Fruit fly (Drosophila melanogaster) whole organism, embryonic: ENCODE data around the gene CG6901.

Experiments
- Awh ChIP-seq: fragments of 200-800 bp; sonication (Bioruptor generic); IDR thresholded peaks from 2 replicates; pipeline ENCODE4, ENCODE4 v1.3.6; 2022; ENCODE audit warnings: missing biosample characterization, missing genetic modification characterization
- Bgb ChIP-seq: fragments of 200-800 bp; sonication (Bioruptor generic); IDR thresholded peaks from 2 replicates; pipeline ENCODE4 v1.3.6; 2022; ENCODE audit warnings: missing biosample characterization, missing genetic modification characterization; ENCODE audit not compliant: partially characterized antibody
- CG10959 ChIP-seq: fragments of 200-800 bp; sonication (Bioruptor generic); IDR thresholded peaks from 2 replicates; pipeline ENCODE4 v1.3.6; 2022; ENCODE audit warnings: missing biosample characterization, missing genetic modification characterization
- CG10979 ChIP-seq: fragments of 200-800 bp; sonication (Bioruptor generic); optimal IDR thresholded peaks from 2 replicates; lab custom pipeline; 2018; ENCODE audit warnings: missing biosample characterization, mild to moderate bottlenecking, missing genetic modification characterization, moderate library complexity
- CG11093 ChIP-seq: fragments of 200-800 bp; sonication (Bioruptor generic); IDR thresholded peaks from 3 replicates; pipeline ENCODE4 v1.3.6; 2022; ENCODE audit warnings: missing biosample characterization, missing genetic modification characterization
- CG11560 ChIP-seq: fragments of 200-800 bp; sonication (Bioruptor generic); IDR thresholded peaks from 3 replicates; pipeline ENCODE4 v1.3.6; 2022; ENCODE audit warnings: missing biosample characterization, missing genetic modification characterization
- CG12744 ChIP-seq: fragments of 200-800 bp; sonication (Bioruptor generic); optimal IDR thresholded peaks from 2 replicates; lab custom pipeline; 2016; ENCODE audit warnings: missing biosample characterization, missing genetic modification characterization
- CG14050 ChIP-seq: fragments of 200-800 bp; sonication (Bioruptor generic); IDR thresholded peaks from 3 replicates; pipeline ENCODE4 v1.3.6; 2022; ENCODE audit warnings: missing biosample characterization, missing genetic modification characterization
- CG14667 ChIP-seq: fragments of 200-800 bp; sonication (Bioruptor generic); IDR thresholded peaks from 2 replicates; pipeline ENCODE4 v1.3.6; 2022; ENCODE audit warnings: missing biosample characterization, missing genetic modification characterization
- CG15269 ChIP-seq: fragments of 200-800 bp; sonication (Bioruptor generic); optimal IDR thresholded peaks from 2 replicates; lab custom pipeline; 2018; ENCODE audit warnings: missing biosample characterization, mild to moderate bottlenecking, missing genetic modification characterization, moderate library complexity
- CG18764 ChIP-seq: fragments of 200-800 bp; sonication (Bioruptor generic); optimal IDR thresholded peaks from 3 replicates; lab custom pipeline; 2016; ENCODE audit warnings: missing biosample characterization, missing genetic modification characterization
- CG33213 ChIP-seq: fragments of 200-800 bp; sonication (Bioruptor generic); optimal IDR thresholded peaks from 3 replicates; lab custom pipeline; 2016; ENCODE audit warnings: missing biosample characterization, missing genetic modification characterization
- CG4730 ChIP-seq: fragments of 200-800 bp; sonication (Bioruptor generic); IDR thresholded peaks from 2 replicates; pipeline ENCODE4 v1.3.6; 2022; ENCODE audit warnings: missing biosample characterization, missing genetic modification characterization
- CG4854 ChIP-seq: fragments of 200-800 bp; sonication (Bioruptor generic); optimal IDR thresholded peaks from 2 replicates; lab custom pipeline; 2016; ENCODE audit warnings: missing biosample characterization, missing genetic modification characterization, inconsistent platforms
- CG7745 ChIP-seq: fragments of 200-800 bp; sonication (Bioruptor generic); optimal IDR thresholded peaks from 2 replicates; lab custom pipeline; 2018; ENCODE audit warnings: missing biosample characterization, mild to moderate bottlenecking, missing genetic modification characterization, moderate library complexity
- CG7839 ChIP-seq: fragments of 200-800 bp; sonication (Bioruptor generic); optimal IDR thresholded peaks from 3 replicates; lab custom pipeline; 2018; ENCODE audit warnings: missing biosample characterization, mild to moderate bottlenecking, missing genetic modification characterization, moderate library complexity
- CG7987 ChIP-seq: fragments of 200-800 bp; sonication (Bioruptor generic); optimal IDR thresholded peaks from 2 replicates; lab custom pipeline; 2018; ENCODE audit warnings: missing biosample characterization, mild to moderate bottlenecking, missing genetic modification characterization, moderate library complexity
- CG8359 ChIP-seq: fragments of 200-800 bp; sonication (Bioruptor generic); optimal IDR thresholded peaks from 2 replicates; lab custom pipeline; 2017; ENCODE audit warnings: missing biosample characterization, mild to moderate bottlenecking, missing genetic modification characterization, borderline replicate concordance
- CG8478 ChIP-seq: fragments of >200 bp; optimal IDR thresholded peaks from 2 replicates; lab custom pipeline; 2018
- CG8765 ChIP-seq: fragments of 200-800 bp; sonication (Bioruptor generic); IDR thresholded peaks from 2 replicates; pipeline ENCODE4 v1.3.6; 2022; ENCODE audit warnings: missing biosample characterization, missing genetic modification characterization
- CG8924 ChIP-seq: fragments of 200-800 bp; optimal IDR thresholded peaks from 3 replicates; lab custom pipeline; 2019; ENCODE audit warnings: missing biosample characterization, mild to moderate bottlenecking, missing genetic modification characterization, moderate library complexity
- CG9215 ChIP-seq: fragments of 200-800 bp; sonication (Bioruptor generic); IDR thresholded peaks from 2 replicates; pipeline ENCODE4 v1.3.6; 2022; ENCODE audit warnings: missing biosample characterization, missing genetic modification characterization
- CG9932 ChIP-seq: fragments of 200-800 bp; sonication (Bioruptor generic); IDR thresholded peaks from 2 replicates; pipeline ENCODE4 v1.3.6; 2022; ENCODE audit warnings: missing biosample characterization, missing genetic modification characterization
- Dp ChIP-seq: fragments of 200-800 bp; sonication (Bioruptor generic); optimal IDR thresholded peaks from 2 replicates; lab custom pipeline; 2018; ENCODE audit warnings: missing biosample characterization, mild to moderate bottlenecking, missing genetic modification characterization, moderate library complexity
- Dref ChIP-seq: fragments of 200-800 bp; sonication (Bioruptor generic); IDR thresholded peaks from 2 replicates; pipeline ENCODE4 v1.3.6; 2022; ENCODE audit warnings: missing biosample characterization, missing genetic modification characterization
- HLH4C ChIP-seq: fragments of 200-800 bp; sonication (Bioruptor generic); IDR thresholded peaks from 3 replicates; pipeline ENCODE4 v1.3.6; 2022; ENCODE audit warnings: missing biosample characterization, missing genetic modification characterization; ENCODE audit not compliant: partially characterized antibody
- HmgZ ChIP-seq: fragments of 200-800 bp; sonication (Bioruptor generic); optimal IDR thresholded peaks from 2 replicates; lab custom pipeline; 2018; ENCODE audit warnings: missing biosample characterization, mild to moderate bottlenecking, missing genetic modification characterization
- Hr51 ChIP-seq, 2 experiments: fragments of 200-800 bp; sonication (Bioruptor generic); optimal IDR thresholded peaks; 2 replicates in 1 of 2; 3 replicates in 1 of 2; lab custom pipeline; 2016 to 2018; ENCODE audit warnings: missing biosample characterization in 2 of 2, missing genetic modification characterization in 2 of 2, mild to moderate bottlenecking in 1 of 2, moderate library complexity in 1 of 2
- Optix ChIP-seq: fragments of 200-800 bp; sonication (Bioruptor generic); IDR thresholded peaks from 3 replicates; pipeline ENCODE4 v1.3.6; 2022; ENCODE audit warnings: missing biosample characterization, missing genetic modification characterization
- Side ChIP-seq: fragments of 200-800 bp; sonication (Bioruptor generic); optimal IDR thresholded peaks from 2 replicates; lab custom pipeline; 2016; ENCODE audit warnings: missing biosample characterization, missing genetic modification characterization
- Six4 ChIP-seq: fragments of 200-800 bp; sonication (Bioruptor generic); optimal IDR thresholded peaks from 2 replicates; lab custom pipeline; 2016; ENCODE audit warnings: missing biosample characterization, missing genetic modification characterization
- Ssrp ChIP-seq: fragments of 200-800 bp; sonication (Bioruptor generic); optimal IDR thresholded peaks from 2 replicates; lab custom pipeline; 2018; ENCODE audit warnings: missing biosample characterization, mild to moderate bottlenecking, missing genetic modification characterization, moderate library complexity
- Taf1 ChIP-seq: fragments of 200-800 bp; sonication (Bioruptor generic); IDR thresholded peaks from 2 replicates; pipeline ENCODE4 v1.3.6; 2022; ENCODE audit warnings: missing biosample characterization, missing genetic modification characterization
- ara ChIP-seq: fragments of 200-800 bp; sonication (Bioruptor generic); IDR thresholded peaks from 2 replicates; pipeline ENCODE4 v1.3.6; 2022; ENCODE audit warnings: missing biosample characterization, missing genetic modification characterization
- bowl ChIP-seq: fragments of 200-800 bp; sonication (Bioruptor generic); IDR thresholded peaks from 2 replicates; pipeline ENCODE4 v1.3.6; 2022; ENCODE audit warnings: missing biosample characterization, missing genetic modification characterization
- btn ChIP-seq: fragments of 200-800 bp; sonication (Bioruptor generic); optimal IDR thresholded peaks from 2 replicates; lab custom pipeline; 2016; ENCODE audit warnings: missing biosample characterization, missing genetic modification characterization
- cad ChIP-seq: fragments of >200 bp; optimal IDR thresholded peaks from 2 replicates; lab custom pipeline; 2017; ENCODE audit warnings: missing biosample characterization, missing genetic modification characterization
- caup ChIP-seq: fragments of 200-800 bp; sonication (Bioruptor generic); optimal IDR thresholded peaks from 3 replicates; lab custom pipeline; 2017; ENCODE audit warnings: missing biosample characterization, mild to moderate bottlenecking, missing genetic modification characterization, moderate library complexity; ENCODE audit not compliant: severe bottlenecking
- ci ChIP-seq: fragments of 200-800 bp; sonication (Bioruptor generic); IDR thresholded peaks from 3 replicates; pipeline ENCODE4 v1.3.6; 2022; ENCODE audit warnings: missing biosample characterization, missing genetic modification characterization
- croc ChIP-seq: fragments of 200-800 bp; sonication (Bioruptor generic); conservative IDR thresholded peaks from 3 replicates; pipeline ENCODE4 v1.3.6; 2022; ENCODE audit warnings: missing biosample characterization, missing genetic modification characterization
- dimm ChIP-seq: fragments of 200-800 bp; sonication (Bioruptor generic); IDR thresholded peaks from 2 replicates; pipeline ENCODE4 v1.3.6; 2022; ENCODE audit warnings: missing biosample characterization, missing genetic modification characterization
- esg ChIP-seq: fragments of 200-800 bp; sonication (Bioruptor generic); conservative IDR thresholded peaks from 2 replicates; pipeline ENCODE4 v1.3.6; 2022; ENCODE audit warnings: missing biosample characterization, missing genetic modification characterization
- fd64A ChIP-seq: fragments of 200-800 bp; sonication (Bioruptor generic); optimal IDR thresholded peaks from 3 replicates; lab custom pipeline; 2018; ENCODE audit warnings: missing biosample characterization, mild to moderate bottlenecking, missing genetic modification characterization
- fru ChIP-seq: fragments of >200 bp; optimal IDR thresholded peaks from 2 replicates; lab custom pipeline; 2017
- grau ChIP-seq: fragments of 200-800 bp; optimal IDR thresholded peaks from 3 replicates; lab custom pipeline; 2019; ENCODE audit warnings: missing biosample characterization, mild to moderate bottlenecking, missing genetic modification characterization, moderate library complexity
- gro ChIP-seq: fragments of 200-800 bp; sonication (Bioruptor generic); optimal IDR thresholded peaks from 2 replicates; lab custom pipeline; 2016; ENCODE audit warnings: missing biosample characterization, missing genetic modification characterization
- slbo ChIP-seq: fragments of 200-800 bp; sonication (Bioruptor generic); IDR thresholded peaks from 2 replicates; pipeline ENCODE4 v1.3.6; 2022; ENCODE audit warnings: missing biosample characterization, missing genetic modification characterization
- toy ChIP-seq: fragments of 200-800 bp; sonication (Bioruptor generic); IDR thresholded peaks from 2 replicates; pipeline ENCODE4 v1.3.6; 2022; ENCODE audit warnings: missing biosample characterization, missing genetic modification characterization
- trem ChIP-seq: fragments of 200-800 bp; optimal IDR thresholded peaks from 3 replicates; lab custom pipeline; 2019; ENCODE audit warnings: missing biosample characterization, mild to moderate bottlenecking, missing genetic modification characterization, moderate library complexity
- unpg ChIP-seq: fragments of 200-800 bp; sonication (Bioruptor generic); optimal IDR thresholded peaks from 3 replicates; lab custom pipeline; 2018; ENCODE audit warnings: missing biosample characterization, mild to moderate bottlenecking, missing genetic modification characterization, moderate library complexity
- vnd ChIP-seq: fragments of 200-800 bp; sonication (Bioruptor generic); IDR thresholded peaks from 3 replicates; pipeline ENCODE4 v1.3.6; 2022; ENCODE audit warnings: missing biosample characterization, missing genetic modification characterization; ENCODE audit not compliant: partially characterized antibody
- zf30C ChIP-seq: fragments of 200-800 bp; sonication (Bioruptor generic); optimal IDR thresholded peaks from 3 replicates; lab custom pipeline; 2018; ENCODE audit warnings: missing biosample characterization, mild to moderate bottlenecking, missing genetic modification characterization
- zfh2 ChIP-seq: fragments of 200-800 bp; sonication (Bioruptor generic); optimal IDR thresholded peaks from 2 replicates; lab custom pipeline; 2016; ENCODE audit warnings: missing biosample characterization, missing genetic modification characterization

The CG6901 gene

DNA sequence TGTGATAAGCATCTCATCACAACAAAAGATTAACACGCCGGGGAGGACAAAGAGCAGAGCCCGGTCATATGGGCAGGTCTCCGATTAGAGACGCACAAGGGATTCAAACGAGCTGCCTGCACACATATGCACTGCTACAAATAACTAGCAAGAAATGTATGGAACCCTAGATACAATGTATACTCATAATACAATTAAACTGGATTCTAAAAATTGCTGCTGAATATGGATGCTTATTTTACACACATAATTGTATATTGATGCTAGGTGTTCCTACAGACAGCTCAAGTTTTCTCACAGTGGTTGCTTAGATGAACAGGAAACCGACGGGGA lies 13.8 kb downstream of the CG6901 start (continued):
- no peak for TF ChIP-seq CG7987 (GFP tag; lab: Kevin White, UChicago)
- no peak for TF ChIP-seq gro
- peak; percentile 76 for TF ChIP-seq CG8924 (tag; lab: Kevin White, UChicago)
- no peak for TF ChIP-seq Taf1 (GFP tag; lab: Robert Waterston, UW)
- peak; percentile 36; the same call in 1 of the 2 replicates for TF ChIP-seq Awh
- TF ChIP-seq CG11560 (tag; lab: Robert Waterston, UW), result no peak
- TF ChIP-seq Side, result peak; percentile 67
- TF ChIP-seq CG8359 (GFP tag; lab: Kevin White, UChicago), result peak; percentile 63
- TF ChIP-seq HLH4C, result no peak
- peak; percentile 50 for TF ChIP-seq croc (GFP tag; lab: Robert Waterston, UW)
- TF ChIP-seq slbo (GFP tag; lab: Robert Waterston, UW), result no peak
- TF ChIP-seq CG15269, result no peak
- peak; percentile 14 to 54 for TF ChIP-seq Hr51 (GFP tag; optimal IDR thresholded peaks at IDR 0.05; lab: Kevin White, UChicago)
- no peak for TF ChIP-seq CG33213 (GFP tag; lab: Kevin White, UChicago)
- TF ChIP-seq CG14050 (GFP tag; lab: Robert Waterston, UW), result no peak
- peak; percentile 98 for TF ChIP-seq zf30C (GFP tag; lab: Kevin White, UChicago)
- TF ChIP-seq Bgb (GFP tag; lab: Robert Waterston, UW), result no peak
- TF ChIP-seq CG8478 (lab: Kevin White, UChicago), result no peak
- TF ChIP-seq HmgZ, result no peak
- no peak for TF ChIP-seq toy (GFP tag; lab: Robert Waterston, UW)
- TF ChIP-seq btn (GFP tag; lab: Kevin White, UChicago), result peak; percentile 51
- TF ChIP-seq CG12744 (GFP tag; lab: Kevin White, UChicago), result no peak
- peak; percentile 83 for TF ChIP-seq CG10979 (tag; lab: Kevin White, UChicago)
- TF ChIP-seq CG18764, result peak; percentile 19
- TF ChIP-seq CG10959 (GFP tag; lab: Robert Waterston, UW), result peak; percentile 77
- no peak for TF ChIP-seq fru (lab: Kevin White, UChicago)
- TF ChIP-seq zfh2, result no peak
- peak; percentile 74 for TF ChIP-seq Six4
- no peak for TF ChIP-seq dimm (GFP tag; lab: Robert Waterston, UW)
- no peak for TF ChIP-seq CG4854 (GFP tag; lab: Kevin White, UChicago)
- TF ChIP-seq cad (GFP tag; lab: Kevin White, UChicago), result no peak
- TF ChIP-seq grau (tag; lab: Kevin White, UChicago), result peak; percentile 43
- no peak for TF ChIP-seq vnd (GFP tag; lab: Robert Waterston, UW)
- peak; percentile 52; the same call in 2 of the 3 replicates for TF ChIP-seq CG11093 (GFP tag; lab: Robert Waterston, UW)
- no peak for TF ChIP-seq Dp
- TF ChIP-seq CG14667 (GFP tag; lab: Robert Waterston, UW), result 0 out of 2 replicates have a peak, but pooled peaks have one; percentile 23
- TF ChIP-seq CG4730 (GFP tag; lab: Robert Waterston, UW), result peak; percentile 28; the same call in 1 of the 2 replicates
- TF ChIP-seq caup (GFP tag; lab: Kevin White, UChicago), result no peak
- TF ChIP-seq CG7745 (tag; lab: Kevin White, UChicago), result peak; percentile 65
- TF ChIP-seq esg, result peak; percentile 45
- TF ChIP-seq trem, result peak; percentile 40
- peak; percentile 63 for TF ChIP-seq unpg
- peak; percentile 74; the same call in 2 of the 3 replicates for TF ChIP-seq ci (GFP tag; lab: Robert Waterston, UW)
- peak; percentile 79 for TF ChIP-seq CG8765 (GFP tag; lab: Robert Waterston, UW)
- TF ChIP-seq fd64A (GFP tag; lab: Kevin White, UChicago), result no peak
- TF ChIP-seq CG9932 (GFP tag; lab: Robert Waterston, UW), result no peak
- peak; percentile 57 for TF ChIP-seq CG7839 (tag; lab: Kevin White, UChicago)
- TF ChIP-seq Ssrp (tag; lab: Kevin White, UChicago), result peak; percentile 60
- no peak for TF ChIP-seq bowl (GFP tag; lab: Robert Waterston, UW)
- no peak for TF ChIP-seq Dref
- peak; percentile 83 for TF ChIP-seq ara (GFP tag; lab: Robert Waterston, UW)
- no peak; the same call in 2 of the 3 replicates for TF ChIP-seq Optix (GFP tag; lab: Robert Waterston, UW)
- no peak for TF ChIP-seq CG9215 (GFP tag; lab: Robert Waterston, UW)
